Worm (Caenorhabditis elegans): ENCODE results near the gene clec-68.

The clec-68 gene

ce11 chrIV:3899719-3900554 is 26.3 kb upstream of the clec-68 start, which contains the start of gene srz-62:
TSS of gene srz-62 (plus strand) at chrIV:3900504.
- TF ChIP-seq nfya-1 (tag; optimal IDR thresholded peaks at IDR 0.05), result no peak
- peak; percentile 100 for TF ChIP-seq elt-2 (tag; optimal IDR thresholded peaks at IDR 0.05)
- peak; percentile 20 for TF ChIP-seq zip-5 (tag; optimal IDR thresholded peaks at IDR 0.05)
- TF ChIP-seq ceh-9 (tag; optimal IDR thresholded peaks at IDR 0.05), result no peak
- TF ChIP-seq dmd-4 (tag; optimal IDR thresholded peaks at IDR 0.05; ENCODE audit: borderline replicate concordance), result no peak
- no peak for TF ChIP-seq ztf-16 (tag; optimal IDR thresholded peaks at IDR 0.05)
- TF ChIP-seq ceh-2 (tag; optimal IDR thresholded peaks at IDR 0.05), result no peak
- peak; percentile 82 for TF ChIP-seq pqm-1 (tag; optimal IDR thresholded peaks at IDR 0.05)
- no peak for TF ChIP-seq K02D7.2 (tag; optimal IDR thresholded peaks at IDR 0.05)
- TF ChIP-seq mec-3 (tag; optimal IDR thresholded peaks at IDR 0.05; ENCODE audit: borderline replicate concordance), result no peak

DNA sequence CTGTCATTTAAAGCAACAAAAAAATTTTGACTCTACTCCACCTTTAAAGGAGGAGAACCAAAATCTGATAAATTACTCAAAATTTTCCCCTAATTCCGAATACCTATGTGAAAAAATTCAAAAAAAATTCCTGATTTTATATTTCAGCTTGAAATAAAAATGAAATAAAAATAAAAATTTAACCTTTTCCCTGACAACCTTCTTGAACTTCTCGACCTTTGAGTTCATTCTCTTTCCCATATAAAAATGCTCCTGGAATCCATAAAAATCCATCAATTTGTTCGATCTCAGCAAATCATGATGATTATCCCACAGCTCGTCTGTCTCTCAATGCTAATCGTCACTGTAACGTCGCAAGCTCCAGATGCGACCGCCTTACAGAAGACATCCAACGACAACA is 23.3 kb upstream of the clec-68 start, which contains the start of gene F56D6.6:
F56D6.6 (plus strand) TSS at position 301 of the 400 bp plus-strand sequence.
- no peak for TF ChIP-seq nfya-1 (tag; optimal IDR thresholded peaks at IDR 0.05)
- TF ChIP-seq ceh-19 (GFP tag; optimal IDR thresholded peaks at IDR 0.05), result no peak
- no peak for TF ChIP-seq dve-1 (tag; optimal IDR thresholded peaks at IDR 0.05)
- no peak for TF ChIP-seq unc-86 (tag; optimal IDR thresholded peaks at IDR 0.05)
- no peak for TF ChIP-seq dmd-4 (tag; optimal IDR thresholded peaks at IDR 0.05; ENCODE audit: borderline replicate concordance)
- TF ChIP-seq ztf-16 (tag; optimal IDR thresholded peaks at IDR 0.05), result no peak
- no peak for TF ChIP-seq pqm-1 (tag; optimal IDR thresholded peaks at IDR 0.05)
- TF ChIP-seq che-1 (tag; optimal IDR thresholded peaks at IDR 0.05), result no peak

- no peak for TF ChIP-seq hlh-30 (tag; optimal IDR thresholded peaks at IDR 0.05; ENCODE audit: insufficient read depth)
- no peak for TF ChIP-seq pqm-1 (tag; optimal IDR thresholded peaks at IDR 0.05)
- TF ChIP-seq sox-2 (GFP tag; IDR thresholded peaks at IDR 0.05), result no peak
- TF ChIP-seq gmeb-2 (tag; optimal IDR thresholded peaks at IDR 0.05), result no peak
- TF ChIP-seq ceh-9 (tag; optimal IDR thresholded peaks at IDR 0.05), result no peak
- TF ChIP-seq hlh-8 (tag; optimal IDR thresholded peaks at IDR 0.05), result no peak
- no peak for TF ChIP-seq che-1 (tag; optimal IDR thresholded peaks at IDR 0.05)
- no peak for TF ChIP-seq T23F11.4 (GFP tag; optimal IDR thresholded peaks at IDR 0.05)
- TF ChIP-seq C38D4.7 (GFP tag; optimal IDR thresholded peaks at IDR 0.05), result no peak
- TF ChIP-seq ets-4 (tag; optimal IDR thresholded peaks at IDR 0.05), result no peak
- TF ChIP-seq F13H6.1 (tag; optimal IDR thresholded peaks at IDR 0.05), result no peak
- no peak for TF ChIP-seq ttx-3 (tag; optimal IDR thresholded peaks at IDR 0.05)
- TF ChIP-seq ceh-2 (tag; optimal IDR thresholded peaks at IDR 0.05), result no peak
These were observed 21.6 kb upstream of the clec-68 start, which contains the start of gene F56D6.21 for ce11 chrIV:3904620-3905019. TSS of gene F56D6.21 (plus strand) at chrIV:3904920.

ce11 chrIV:3906393-3906792 is 19.8 kb upstream of the clec-68 start, which contains the start of gene F56D6.11:
TSS of gene F56D6.11 (minus strand) at chrIV:3906493.
- TF ChIP-seq C38D4.7 (GFP tag; optimal IDR thresholded peaks at IDR 0.05), result no peak
- no peak for TF ChIP-seq pax-1 (tag; optimal IDR thresholded peaks at IDR 0.05)
- no peak for TF ChIP-seq hlh-8 (tag; optimal IDR thresholded peaks at IDR 0.05)
- TF ChIP-seq sox-4 (tag; optimal IDR thresholded peaks at IDR 0.05), result no peak
- TF ChIP-seq tbx-2 (tag; optimal IDR thresholded peaks at IDR 0.05), result no peak
- no peak for TF ChIP-seq Y22D7AL.16 (tag; optimal IDR thresholded peaks at IDR 0.05)

DNA sequence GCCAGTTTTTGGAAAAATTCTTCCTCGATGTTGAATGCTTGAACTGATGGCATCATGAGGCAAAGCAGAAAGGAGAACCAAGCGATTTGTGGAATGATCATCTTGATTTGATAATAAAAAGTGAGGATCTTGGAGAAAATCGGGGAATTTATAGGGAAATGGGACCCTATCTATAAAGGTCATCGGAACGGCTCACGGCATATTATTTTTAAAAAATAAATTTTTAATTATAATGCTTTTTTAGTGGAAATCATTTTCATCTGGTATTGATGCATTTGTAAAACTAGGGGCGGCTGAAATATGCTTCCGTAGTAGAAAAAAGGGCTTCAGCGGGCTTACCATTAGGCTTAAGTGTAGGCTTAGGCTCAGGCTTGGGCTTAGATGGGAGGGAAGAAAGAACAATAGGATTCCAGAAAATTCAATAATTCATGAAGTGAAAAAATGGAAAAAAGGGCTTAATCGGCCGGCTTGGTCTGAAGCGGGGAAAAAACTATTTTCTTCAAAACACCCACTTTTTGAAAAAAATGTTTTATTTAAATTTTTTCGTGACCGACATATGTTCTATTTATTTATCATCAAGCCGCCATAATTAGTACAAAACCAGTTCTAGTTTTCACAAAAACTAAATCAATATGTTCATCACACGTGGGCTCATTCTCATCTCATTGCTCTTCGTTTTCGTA is 18.6 kb upstream of the clec-68 start, which contains the start of the genes F56D6.22 and F56D6.12:
F56D6.22 (minus strand) TSS at position 101 of the 683 bp plus-strand sequence.
F56D6.12 (plus strand) TSS at position 633 of the 683 bp plus-strand sequence.
- TF ChIP-seq fax-1 (tag; optimal IDR thresholded peaks at IDR 0.05), result no peak
- TF ChIP-seq unc-42 (tag; optimal IDR thresholded peaks at IDR 0.05), result no peak
- no peak for TF ChIP-seq zip-5 (tag; optimal IDR thresholded peaks at IDR 0.05)
- no peak for TF ChIP-seq nfya-1 (tag; optimal IDR thresholded peaks at IDR 0.05)
- no peak for TF ChIP-seq unc-86 (tag; optimal IDR thresholded peaks at IDR 0.05)
- TF ChIP-seq ref-2 (tag; optimal IDR thresholded peaks at IDR 0.05), result no peak
- no peak for TF ChIP-seq sox-2 (GFP tag; IDR thresholded peaks at IDR 0.05)
